In genomic region chrII:13152409-13152808, ce11 we compare ENCODE assay signal across 3 worm cellular contexts.
TF ChIP-seq lines count a peak whose summit lies in the region.

No protein-coding gene starts in this region.

TF ChIP-seq in whole organism, L4 larva, 104 proteins besides CTCF, POLR2A, EP300 and RAD21:
- TF ChIP-seq aha-1 (tag; lab: Kevin White, UChicago) (peak; percentile 32), daf-12 (tag; optimal IDR thresholded peaks at IDR 0.05; lab: Kevin White, UChicago) (no peak), set-16 (GFP tag; IDR thresholded peaks at IDR 0.05; lab: Robert Waterston, UW) (peak; percentile 81)

TF ChIP-seq in whole organism, late embryonic, 69 proteins besides CTCF, POLR2A, EP300 and RAD21:
- TF ChIP-seq elt-4 (tag; optimal IDR thresholded peaks at IDR 0.05; lab: Kevin White, UChicago), result peak; percentile 64
- TF ChIP-seq ceh-34 (tag; optimal IDR thresholded peaks at IDR 0.05; lab: Kevin White, UChicago), result no peak
- TF ChIP-seq ceh-6 (GFP tag; optimal IDR thresholded peaks at IDR 0.05; lab: Kevin White, UChicago), result no peak
- TF ChIP-seq unc-55 (GFP tag; optimal IDR thresholded peaks at IDR 0.05; lab: Kevin White, UChicago), result no peak
- no peak for TF ChIP-seq fax-1 (tag; optimal IDR thresholded peaks at IDR 0.05; lab: Kevin White, UChicago)
- TF ChIP-seq ceh-45 (GFP tag; IDR thresholded peaks at IDR 0.05; lab: Robert Waterston, UW), result no peak

TF ChIP-seq in whole organism, young adult, 124 proteins besides CTCF, POLR2A, EP300 and RAD21:
- TF ChIP-seq egrh-3 (GFP tag; IDR thresholded peaks at IDR 0.05; lab: Robert Waterston, UW) (0 out of 2 replicates have a peak, but pooled peaks have one; percentile 19), zfh-2 (GFP tag; conservative IDR thresholded peaks at IDR 0.05; lab: Robert Waterston, UW) (0 out of 2 replicates have a peak, but pooled peaks have one; percentile 13), hmg-20 (GFP tag; IDR thresholded peaks at IDR 0.05; lab: Robert Waterston, UW) (no peak)
